Worm (Caenorhabditis elegans): ENCODE results near the gene pir-2.

ce11 chrIII:9439399-9439798, 4.0 kb downstream of the pir-2 start, which contains the start of gene F54C8.1:
- TF ChIP-seq sdc-2 (tag; optimal IDR thresholded peaks at IDR 0.05) (no peak), gmeb-2 (tag; optimal IDR thresholded peaks at IDR 0.05) (no peak), pha-4 (tag; optimal IDR thresholded peaks at IDR 0.05) (no peak), Y22D7AL.16 (tag; optimal IDR thresholded peaks at IDR 0.05) (no peak), ama-1 (optimal IDR thresholded peaks at IDR 0.05) (no peak), npax-4 (tag; optimal IDR thresholded peaks at IDR 0.05) (no peak), unc-55 (GFP tag; optimal IDR thresholded peaks at IDR 0.05) (no peak), fax-1 (tag; optimal IDR thresholded peaks at IDR 0.05) (no peak), mec-3 (tag; optimal IDR thresholded peaks at IDR 0.05; ENCODE audit: borderline replicate concordance) (no peak)
